Fruit fly (Drosophila melanogaster) whole organism, wandering third instar larva: ENCODE measurements around the gene CG6295.

Source experiments
- CG9705 ChIP-seq: fragments of 200-800 bp; sonication (Bioruptor generic); optimal IDR thresholded peaks from 2 replicates; lab custom pipeline; 2018; ENCODE audit warnings: missing biosample characterization, mild to moderate bottlenecking, missing genetic modification characterization
- Hr78 ChIP-seq: fragments of >200 bp; optimal IDR thresholded peaks from 2 replicates; lab custom pipeline; 2017; ENCODE audit warnings: missing biosample characterization, missing genetic modification characterization
- Vsx2 ChIP-seq: fragments of 200-300, 225-300 bp; sonication (Bioruptor generic); optimal IDR thresholded peaks from 2 replicates; lab custom pipeline; 2018; ENCODE audit warnings: missing biosample characterization, missing genetic modification characterization; ENCODE audit not compliant: partially characterized antibody
- brk ChIP-seq: fragments of 200-800 bp; sonication (Bioruptor generic); optimal IDR thresholded peaks from 2 replicates; lab custom pipeline; 2016; ENCODE audit warnings: missing biosample characterization, mild to moderate bottlenecking, missing genetic modification characterization
- dmrt93B ChIP-seq: fragments of 200-800 bp; sonication (Bioruptor generic); optimal IDR thresholded peaks from 2 replicates; lab custom pipeline; 2018; ENCODE audit warnings: missing biosample characterization, mild to moderate bottlenecking, missing genetic modification characterization
- dsf ChIP-seq: sonication (Bioruptor generic); optimal IDR thresholded peaks from 2 replicates; lab custom pipeline; 2016; ENCODE audit warnings: missing biosample characterization, missing genetic modification characterization, borderline replicate concordance
- fru ChIP-seq: fragments of 200-800 bp; sonication (Bioruptor generic); optimal IDR thresholded peaks from 3 replicates; lab custom pipeline; 2016; ENCODE audit warnings: missing biosample characterization, mild to moderate bottlenecking, missing genetic modification characterization
- lola ChIP-seq: fragments of >200 bp; optimal IDR thresholded peaks from 2 replicates; lab custom pipeline; 2017; ENCODE audit warnings: missing biosample characterization, missing genetic modification characterization
- psq ChIP-seq: fragments of 200-800 bp; sonication (Bioruptor generic); optimal IDR thresholded peaks from 3 replicates; lab custom pipeline; 2017; ENCODE audit warnings: missing biosample characterization, mild to moderate bottlenecking, missing genetic modification characterization, moderate library complexity
- sage ChIP-seq: fragments of 200-800 bp; sonication (Bioruptor generic); optimal IDR thresholded peaks from 2 replicates; lab custom pipeline; 2016; ENCODE audit warnings: missing biosample characterization, mild to moderate bottlenecking, missing genetic modification characterization
- woc ChIP-seq: sonication (Bioruptor generic); optimal IDR thresholded peaks from 2 replicates; lab custom pipeline; 2016; ENCODE audit warnings: missing biosample characterization, mild to moderate bottlenecking, missing genetic modification characterization

- TF ChIP-seq psq (no peak), brk (GFP tag; lab: Kevin White, UChicago) (no peak), Hr78 (GFP tag; lab: Kevin White, UChicago) (no peak), dsf (GFP tag; lab: Kevin White, UChicago) (no peak), dmrt93B (GFP tag; lab: Kevin White, UChicago) (no peak), CG9705 (no peak), Vsx2 (GFP tag; lab: Kevin White, UChicago) (no peak), sage (GFP tag; lab: Kevin White, UChicago) (no peak), lola (no peak), fru (no peak), woc (no peak)
Observed at dm6 chr3R:27040044-27040443, 33.2 kb upstream of the CG6295 start.
